Worm (Caenorhabditis elegans): ENCODE measurements around the gene emb-27.

emb-27 gene

DNA sequence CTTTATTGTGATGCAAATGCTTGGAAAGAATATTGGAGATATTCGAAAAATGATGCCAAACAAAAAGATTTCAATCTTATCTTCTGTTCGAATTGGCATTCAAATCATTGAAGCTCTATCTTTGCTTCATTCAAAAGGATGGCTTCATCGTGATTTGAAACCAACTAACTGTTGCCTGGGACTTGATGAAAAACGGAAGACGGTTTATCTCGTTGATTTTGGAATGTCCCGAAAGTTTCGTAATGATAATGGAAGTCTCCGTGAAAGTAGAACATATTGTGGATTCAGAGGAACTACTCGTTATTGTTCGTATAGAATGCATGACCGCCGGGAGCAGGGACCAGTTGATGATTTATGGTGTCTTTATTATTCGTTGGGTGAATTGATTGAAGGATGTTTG lies 12.2 kb upstream of the emb-27 start:
- TF ChIP-seq nhr-19 (GFP tag; conservative IDR thresholded peaks at IDR 0.05) (no peak), nhr-85 (tag) (no peak), nhr-71 (tag; optimal IDR thresholded peaks at IDR 0.05) (no peak), fkh-4 (tag; optimal IDR thresholded peaks at IDR 0.05; ENCODE audit: borderline replicate concordance) (no peak), pag-3 (tag; optimal IDR thresholded peaks at IDR 0.05; ENCODE audit: borderline replicate concordance, insufficient read depth) (no peak), ztf-11 (tag; optimal IDR thresholded peaks at IDR 0.05) (no peak), F16B12.6 (tag; optimal IDR thresholded peaks at IDR 0.05) (no peak), ceh-90 (tag; optimal IDR thresholded peaks at IDR 0.05) (no peak), nhr-237 (tag; optimal IDR thresholded peaks at IDR 0.05) (no peak), vab-15 (tag; optimal IDR thresholded peaks at IDR 0.05) (no peak), tbx-2 (tag; optimal IDR thresholded peaks at IDR 0.05) (no peak), lin-15B (tag; optimal IDR thresholded peaks at IDR 0.05) (no peak), unc-30 (tag; optimal IDR thresholded peaks at IDR 0.05) (no peak), mdl-1 (tag; optimal IDR thresholded peaks at IDR 0.05) (no peak), efl-3 (GFP tag; optimal IDR thresholded peaks at IDR 0.05) (no peak), nhr-77 (tag; optimal IDR thresholded peaks at IDR 0.05) (no peak), Y116A8C.19 (tag; optimal IDR thresholded peaks at IDR 0.05; ENCODE audit: borderline replicate concordance) (no peak), aha-1 (tag; optimal IDR thresholded peaks at IDR 0.05) (no peak), hlh-17 (GFP tag; optimal IDR thresholded peaks at IDR 0.05; ENCODE audit: borderline replicate concordance) (no peak), skn-1 (tag; optimal IDR thresholded peaks at IDR 0.05) (no peak)

DNA sequence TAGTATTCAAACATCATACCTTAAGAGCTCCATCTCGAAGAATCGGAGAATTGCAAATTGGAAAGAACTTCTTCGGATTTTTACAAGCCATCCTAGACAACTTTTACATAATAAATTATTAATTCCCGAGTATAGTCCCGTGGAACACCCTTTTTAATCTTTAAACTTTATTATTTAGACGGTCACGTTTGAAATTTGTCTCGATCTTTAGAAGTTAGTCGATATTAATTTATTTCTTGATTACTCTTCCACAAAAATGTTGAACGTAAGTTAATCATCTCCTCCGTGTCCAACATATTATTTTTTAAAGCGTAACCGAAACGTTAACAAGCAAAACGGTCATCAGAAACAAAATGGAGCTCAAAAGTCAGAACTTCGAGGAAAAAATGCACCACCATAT lies 11.5 kb upstream of the emb-27 start, which contains the start of the genes decr-1.3 and T05C12.1:
Gene decr-1.3, minus strand, starts transcription at position 101 of the 400 bp plus-strand sequence.
Gene T05C12.1, plus strand, starts transcription at position 232 of the 400 bp plus-strand sequence.
- no peak for TF ChIP-seq zag-1 (tag; optimal IDR thresholded peaks at IDR 0.05)
- TF ChIP-seq unc-86 (tag; optimal IDR thresholded peaks at IDR 0.05), result no peak
- no peak for TF ChIP-seq ztf-4 (tag; optimal IDR thresholded peaks at IDR 0.05)
- TF ChIP-seq nhr-20 (tag; optimal IDR thresholded peaks at IDR 0.05), result no peak
- no peak for TF ChIP-seq ceh-82 (tag; optimal IDR thresholded peaks at IDR 0.05)
- TF ChIP-seq snu-23 (GFP tag; optimal IDR thresholded peaks at IDR 0.05), result no peak
- no peak for TF ChIP-seq mef-2 (tag; optimal IDR thresholded peaks at IDR 0.05)
- no peak for TF ChIP-seq ceh-90 (tag; optimal IDR thresholded peaks at IDR 0.05)

- TF ChIP-seq lin-14 (GFP tag; optimal IDR thresholded peaks at IDR 0.05), result peak; percentile 17
- no peak for TF ChIP-seq efl-1 (optimal IDR thresholded peaks at IDR 0.05)
- no peak for TF ChIP-seq efl-1 (GFP tag; optimal IDR thresholded peaks at IDR 0.05 in 1 of 2)
Observed at ce11 chrII:8170374-8170773, 8.4 kb upstream of the emb-27 start, which contains the start of gene T05C12.11. Gene T05C12.11, minus strand, starts transcription at chrII:8170474.

- no peak for TF ChIP-seq nhr-237 (tag; optimal IDR thresholded peaks at IDR 0.05)
Observed at ce11 chrII:8169283-8169682, 7.3 kb upstream of the emb-27 start, which contains the start of gene T05C12.15. Gene T05C12.15, plus strand, starts transcription at chrII:8169583.

DNA sequence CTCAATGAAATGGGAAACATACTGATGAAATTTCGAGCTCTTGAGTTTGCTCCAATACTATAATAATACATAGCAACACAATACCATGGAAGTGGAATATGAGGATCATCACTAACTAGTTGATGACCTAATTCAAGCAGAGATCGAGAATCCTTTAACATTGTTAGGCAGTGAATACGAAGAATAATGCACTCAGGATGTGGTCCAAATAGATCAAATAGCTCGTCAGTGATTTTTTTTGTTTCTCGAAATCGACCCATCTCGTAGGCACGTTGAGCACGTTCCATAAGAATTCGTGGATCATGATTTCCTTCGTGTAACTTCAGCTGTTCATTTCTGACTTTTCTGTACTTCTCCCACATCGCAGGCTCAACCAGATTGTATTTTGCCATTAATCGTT lies 1.1 kb downstream of the emb-27 start:
- TF ChIP-seq lin-15B (tag; optimal IDR thresholded peaks at IDR 0.05) (no peak), ceh-63 (GFP tag; optimal IDR thresholded peaks at IDR 0.05) (no peak), nhr-71 (tag; optimal IDR thresholded peaks at IDR 0.05) (no peak), nhr-77 (tag; optimal IDR thresholded peaks at IDR 0.05) (no peak), hpl-2 (GFP tag; optimal IDR thresholded peaks at IDR 0.05) (no peak), jun-1 (tag; optimal IDR thresholded peaks at IDR 0.05) (no peak), swsn-7 (tag; optimal IDR thresholded peaks at IDR 0.05) (no peak), ztf-4 (tag; optimal IDR thresholded peaks at IDR 0.05) (no peak), mef-2 (tag; optimal IDR thresholded peaks at IDR 0.05) (no peak), efl-1 (optimal IDR thresholded peaks at IDR 0.05) (no peak), efl-1 (GFP tag; optimal IDR thresholded peaks at IDR 0.05 in 1 of 2) (no peak), blmp-1 (tag; optimal IDR thresholded peaks at IDR 0.05) (no peak), aly-2 (tag; optimal IDR thresholded peaks at IDR 0.05) (no peak), tlp-1 (tag; optimal IDR thresholded peaks at IDR 0.05) (no peak), lin-35 (GFP tag; optimal IDR thresholded peaks at IDR 0.05) (no peak), mab-9 (GFP tag; IDR thresholded peaks at IDR 0.05) (no peak), hlh-4 (tag; optimal IDR thresholded peaks at IDR 0.05) (no peak)

All from whole organism, L1 larva.